Worm (Caenorhabditis elegans) whole organism, young adult: ENCODE results near the gene C06E7.88.

Experiments used
- B0336.3 ChIP-seq: fragments of 200-800 bp; sonication (Bioruptor generic); IDR thresholded peaks from 2 replicates; pipeline ENCODE4 v1.3.6; 2022; ENCODE audit warnings: missing genetic modification characterization, missing compliant biosample characterization
- C17E4.6 ChIP-seq: fragments of 200-800 bp; sonication (Bioruptor generic); IDR thresholded peaks from 2 replicates; pipeline ENCODE4 v1.3.6; 2022; ENCODE audit warnings: missing genetic modification reagents, missing genetic modification characterization, missing compliant biosample characterization
- F39B2.1 ChIP-seq: fragments of 200-800 bp; sonication (Bioruptor generic); IDR thresholded peaks from 2 replicates; pipeline ENCODE4 v1.3.6; 2022; ENCODE audit warnings: missing genetic modification reagents, missing genetic modification characterization, missing compliant biosample characterization
- F49E8.2 ChIP-seq: sonication (generic microtip); optimal IDR thresholded peaks from 3 replicates; lab custom pipeline; 2017; ENCODE audit warnings: missing genetic modification characterization, mild to moderate bottlenecking, missing compliant biosample characterization, antibody characterized with exemption, moderate library complexity; ENCODE audit not compliant: insufficient read depth
- F57C9.4 ChIP-seq: sonication (generic microtip); optimal IDR thresholded peaks from 2 replicates; lab custom pipeline; 2017; ENCODE audit warnings: mild to moderate bottlenecking, missing genetic modification characterization, missing compliant biosample characterization
- T07F8.4 ChIP-seq: sonication (generic microtip); optimal IDR thresholded peaks from 2 replicates; lab custom pipeline; 2016; ENCODE audit warnings: mild to moderate bottlenecking, missing genetic modification characterization, moderate library complexity, missing compliant biosample characterization
- T26A5.8 ChIP-seq: sonication (generic microtip); optimal IDR thresholded peaks from 2 replicates; lab custom pipeline; 2016; ENCODE audit warnings: missing genetic modification characterization, missing compliant biosample characterization
- Y53F4B.3 ChIP-seq: fragments of 200-800 bp; sonication (Bioruptor generic); IDR thresholded peaks from 2 replicates; pipeline ENCODE4 v1.3.6; 2022; ENCODE audit warnings: missing genetic modification reagents, missing genetic modification characterization, missing compliant biosample characterization
- Y53G8AR.9 ChIP-seq: fragments of 200-800 bp; sonication (Bioruptor generic); conservative IDR thresholded peaks from 2 replicates; pipeline ENCODE4 v1.3.6; 2022; ENCODE audit warnings: missing genetic modification reagents, missing genetic modification characterization, missing compliant biosample characterization
- Y56A3A.18 ChIP-seq: fragments of 200-800 bp; sonication (Bioruptor generic); IDR thresholded peaks from 2 replicates; pipeline ENCODE4 v1.3.6; 2022; ENCODE audit warnings: missing genetic modification reagents, missing genetic modification characterization, missing compliant biosample characterization
- Y79H2A.3 ChIP-seq: fragments of 200-800 bp; sonication (Bioruptor generic); conservative IDR thresholded peaks from 2 replicates; pipeline ENCODE4 v1.3.6; 2022; ENCODE audit warnings: missing genetic modification reagents, missing genetic modification characterization, missing compliant biosample characterization
- akir-1 ChIP-seq: fragments of 200-800 bp; sonication (Bioruptor generic); optimal IDR thresholded peaks from 2 replicates; lab custom pipeline; 2018; ENCODE audit warnings: mild to moderate bottlenecking, missing genetic modification characterization, moderate library complexity, missing compliant biosample characterization
- atf-7 ChIP-seq: sonication (generic microtip); optimal IDR thresholded peaks from 2 replicates; lab custom pipeline; 2017; ENCODE audit warnings: mild to moderate bottlenecking, missing genetic modification characterization, missing compliant biosample characterization
- athp-1 ChIP-seq: sonication (generic microtip); optimal IDR thresholded peaks from 2 replicates; lab custom pipeline; 2017; ENCODE audit warnings: mild to moderate bottlenecking, missing genetic modification characterization, missing compliant biosample characterization
- attf-6 ChIP-seq: fragments of 200-800 bp; sonication (Bioruptor generic); IDR thresholded peaks from 2 replicates; pipeline ENCODE4 v1.3.6; 2022; ENCODE audit warnings: missing genetic modification reagents, missing genetic modification characterization, missing compliant biosample characterization
- ccch-3 ChIP-seq: fragments of 200-800 bp; sonication (Bioruptor generic); optimal IDR thresholded peaks from 2 replicates; lab custom pipeline; 2018; ENCODE audit warnings: mild to moderate bottlenecking, missing genetic modification characterization, missing compliant biosample characterization
- ceh-58 ChIP-seq: fragments of 200-800 bp; sonication (Bioruptor generic); IDR thresholded peaks from 2 replicates; pipeline ENCODE4 v1.3.6; 2022; ENCODE audit warnings: missing genetic modification characterization, missing compliant biosample characterization
- ceh-79 ChIP-seq: sonication (generic microtip); optimal IDR thresholded peaks from 2 replicates; lab custom pipeline; 2017; ENCODE audit warnings: mild to moderate bottlenecking, missing genetic modification characterization, missing compliant biosample characterization
- chd-7 ChIP-seq: sonication (generic microtip); optimal IDR thresholded peaks from 2 replicates; lab custom pipeline; 2016; ENCODE audit warnings: mild to moderate bottlenecking, missing genetic modification characterization, moderate library complexity, missing compliant biosample characterization
- die-1 ChIP-seq: sonication (generic microtip); optimal IDR thresholded peaks from 2 replicates; lab custom pipeline; 2016; ENCODE audit warnings: missing genotype, mild to moderate bottlenecking, missing genetic modification characterization, missing compliant biosample characterization
- egl-44 ChIP-seq: fragments of 200-800 bp; sonication (Bioruptor generic); IDR thresholded peaks from 2 replicates; pipeline ENCODE4 v1.3.6; 2022; ENCODE audit warnings: missing genetic modification reagents, missing genetic modification characterization, missing compliant biosample characterization
- egrh-3 ChIP-seq: fragments of 200-800 bp; sonication (Bioruptor generic); IDR thresholded peaks from 2 replicates; pipeline ENCODE4 v1.3.6; 2022; ENCODE audit warnings: missing genetic modification reagents, missing genetic modification characterization, missing compliant biosample characterization
- hmg-1.2 ChIP-seq: fragments of 200-800 bp; sonication (Bioruptor generic); IDR thresholded peaks from 2 replicates; pipeline ENCODE4 v1.3.6; 2022; ENCODE audit warnings: missing genetic modification reagents, missing genetic modification characterization, missing compliant biosample characterization
- lag-1 ChIP-seq: fragments of 200-800 bp; sonication (Bioruptor generic); IDR thresholded peaks from 2 replicates; pipeline ENCODE4 v1.3.6; 2022; ENCODE audit warnings: missing genetic modification reagents, missing genetic modification characterization, missing compliant biosample characterization
- lin-26 ChIP-seq: fragments of 200-800 bp; sonication (Bioruptor generic); IDR thresholded peaks from 2 replicates; pipeline ENCODE4 v1.3.6; 2022; ENCODE audit warnings: missing genetic modification reagents, missing genetic modification characterization, missing compliant biosample characterization
- lsl-1 ChIP-seq: fragments of 200-800 bp; sonication (Bioruptor generic); optimal IDR thresholded peaks from 2 replicates; lab custom pipeline; 2018; ENCODE audit warnings: mild to moderate bottlenecking, missing genetic modification characterization, moderate library complexity, missing compliant biosample characterization
- lsy-27 ChIP-seq: sonication (generic microtip); optimal IDR thresholded peaks from 2 replicates; lab custom pipeline; 2017; ENCODE audit warnings: missing genetic modification characterization, mild to moderate bottlenecking, missing compliant biosample characterization, antibody characterized with exemption, missing genotype, borderline replicate concordance; ENCODE audit not compliant: insufficient read depth
- madf-10 ChIP-seq: sonication (generic microtip); optimal IDR thresholded peaks from 2 replicates; lab custom pipeline; 2016; ENCODE audit warnings: mild to moderate bottlenecking, missing genetic modification characterization, missing compliant biosample characterization
- madf-6 ChIP-seq: fragments of 200-800 bp; sonication (Bioruptor generic); IDR thresholded peaks from 2 replicates; pipeline ENCODE4 v1.3.6; 2022; ENCODE audit warnings: missing genetic modification reagents, missing genetic modification characterization, missing compliant biosample characterization
- mel-28 ChIP-seq: sonication (generic microtip); optimal IDR thresholded peaks from 2 replicates; lab custom pipeline; 2016; ENCODE audit warnings: borderline replicate concordance, mild to moderate bottlenecking, missing genetic modification characterization, missing compliant biosample characterization
- mes-4 ChIP-seq: sonication (generic microtip); optimal IDR thresholded peaks from 2 replicates; lab custom pipeline; 2016; ENCODE audit warnings: missing genotype, missing genetic modification characterization, missing compliant biosample characterization
- nfya-2 ChIP-seq: fragments of 200-800 bp; sonication (Bioruptor generic); IDR thresholded peaks from 2 replicates; pipeline ENCODE4 v1.3.6; 2022; ENCODE audit warnings: missing genetic modification reagents, missing genetic modification characterization, missing compliant biosample characterization
- nfyb-1 ChIP-seq: fragments of 200-800 bp; sonication (Bioruptor generic); IDR thresholded peaks from 2 replicates; pipeline ENCODE4 v1.3.6; 2022; ENCODE audit warnings: missing genetic modification reagents, missing genetic modification characterization, missing compliant biosample characterization
- nhr-80 ChIP-seq: sonication (generic microtip); optimal IDR thresholded peaks from 2 replicates; lab custom pipeline; 2016; ENCODE audit warnings: missing genetic modification characterization, missing compliant biosample characterization
- pbrm-1 ChIP-seq: fragments of 200-800 bp; sonication (Bioruptor generic); IDR thresholded peaks from 2 replicates; pipeline ENCODE4 v1.3.6; 2022; ENCODE audit warnings: missing genetic modification reagents, missing genetic modification characterization, missing compliant biosample characterization
- pha-4 ChIP-seq: fragments of 150-350 bp; sonication (generic microtip); optimal IDR thresholded peaks from 2 replicates; lab custom pipeline; 2014; ENCODE audit warnings: missing biosample characterization, missing genetic modification reagents, missing genetic modification characterization
- rpc-1 ChIP-seq, 2 experiments: fragments of 150-350 bp in 1 of 2; sonication (generic microtip) in 1 of 2; optimal IDR thresholded peaks; 2 replicates each; lab custom pipeline; 2014 to 2018; ENCODE audit warnings: missing biosample characterization in 1 of 2, missing genetic modification characterization in 1 of 2, missing genetic modification reagents in 1 of 2, missing genotype in 1 of 2
- snpc-4 ChIP-seq, 5 experiments: fragments of 150-350 bp in 1 of 5; sonication (generic microtip) in 4 of 5; optimal IDR thresholded peaks; 2 replicates each; lab custom pipeline; 2014 to 2018; ENCODE audit warnings: missing genetic modification characterization in 5 of 5, missing biosample characterization in 3 of 5, antibody characterized with exemption in 2 of 5, mild to moderate bottlenecking in 2 of 5, missing compliant biosample characterization in 2 of 5, missing genotype in 2 of 5, moderate library complexity in 2 of 5, missing genetic modification reagents in 1 of 5
- sptf-2 ChIP-seq: fragments of 200-800 bp; sonication (Bioruptor generic); optimal IDR thresholded peaks from 2 replicates; lab custom pipeline; 2018; ENCODE audit warnings: mild to moderate bottlenecking, missing genetic modification characterization, missing compliant biosample characterization
- tbp1 ChIP-seq: fragments of 200-800 bp; sonication (Bioruptor generic); optimal IDR thresholded peaks from 2 replicates; lab custom pipeline; 2018; ENCODE audit warnings: mild to moderate bottlenecking, missing genetic modification characterization, missing compliant biosample characterization
- tbx-9 ChIP-seq: sonication (generic microtip); optimal IDR thresholded peaks from 2 replicates; lab custom pipeline; 2016; ENCODE audit warnings: borderline replicate concordance, missing genetic modification characterization, inconsistent platforms, missing compliant biosample characterization
- tlf-1 ChIP-seq: fragments of 200-800 bp; sonication (Bioruptor generic); optimal IDR thresholded peaks from 2 replicates; lab custom pipeline; 2018; ENCODE audit warnings: mild to moderate bottlenecking, missing genetic modification characterization, missing compliant biosample characterization
- unc-130 ChIP-seq: sonication (generic microtip); optimal IDR thresholded peaks from 2 replicates; lab custom pipeline; 2016; ENCODE audit warnings: missing genetic modification reagents, missing genetic modification characterization, missing compliant biosample characterization
- zfh-2 ChIP-seq: fragments of 200-800 bp; sonication (Bioruptor generic); conservative IDR thresholded peaks from 2 replicates; pipeline ENCODE4 v1.3.6; 2022; ENCODE audit warnings: missing genetic modification reagents, missing genetic modification characterization, missing compliant biosample characterization
- zim-3 ChIP-seq: sonication (generic microtip); optimal IDR thresholded peaks from 2 replicates; lab custom pipeline; 2017; ENCODE audit warnings: mild to moderate bottlenecking, missing genetic modification characterization, moderate library complexity, missing compliant biosample characterization
- ztf-25 ChIP-seq: fragments of 200-800 bp; sonication (Bioruptor generic); IDR thresholded peaks from 2 replicates; pipeline ENCODE4 v1.3.6; 2022; ENCODE audit warnings: missing genetic modification reagents, missing genetic modification characterization, missing compliant biosample characterization
- ztf-6 ChIP-seq: fragments of 200-800 bp; sonication (Bioruptor generic); IDR thresholded peaks from 2 replicates; pipeline ENCODE4 v1.3.6; 2022; ENCODE audit warnings: missing genetic modification reagents, missing genetic modification characterization, missing compliant biosample characterization

Gene C06E7.88

ce11 chrIV:5850765-5851377 is 16.2 kb downstream of the C06E7.88 start:
- TF ChIP-seq Y56A3A.18 (GFP tag; lab: Robert Waterston, UW) (no peak), unc-130 (GFP tag; lab: Kevin White, UChicago) (no peak), zim-3 (tag; lab: Kevin White, UChicago) (no peak), B0336.3 (no peak; the same call in 1 of the 2 replicates), egl-44 (GFP tag; lab: Robert Waterston, UW) (no peak), zfh-2 (GFP tag; lab: Robert Waterston, UW) (no peak), Y53F4B.3 (GFP tag; lab: Robert Waterston, UW) (no peak), lsy-27 (tag; lab: Kevin White, UChicago) (no peak), attf-6 (GFP tag; lab: Robert Waterston, UW) (peak; percentile 38; the same call in 1 of the 2 replicates), rpc-1 (optimal IDR thresholded peaks at IDR 0.05; lab: Kevin White, UChicago) (no peak), rpc-1 (tag; optimal IDR thresholded peaks at IDR 0.05; lab: Kevin White, UChicago) (no peak), snpc-4 (GFP tag; optimal IDR thresholded peaks at IDR 0.05; lab: Kevin White, UChicago) (no peak), snpc-4 (tag; optimal IDR thresholded peaks at IDR 0.05; lab: Kevin White, UChicago) (peak in 1 of 4 experiments; percentile 83), Y79H2A.3 (GFP tag; lab: Robert Waterston, UW) (no peak), F49E8.2 (tag; lab: Kevin White, UChicago) (peak; percentile 42), nhr-80 (tag; lab: Kevin White, UChicago) (no peak), Y53G8AR.9 (GFP tag; lab: Robert Waterston, UW) (no peak), lsl-1 (peak; percentile 47), ceh-79 (tag; lab: Kevin White, UChicago) (no peak), ccch-3 (GFP tag; lab: Kevin White, UChicago) (no peak), tlf-1 (GFP tag; lab: Kevin White, UChicago) (peak; percentile 22), tbx-9 (no peak), ztf-6 (GFP tag; lab: Robert Waterston, UW) (no peak), T07F8.4 (no peak), F39B2.1 (GFP tag; lab: Robert Waterston, UW) (no peak), mes-4 (tag; lab: Kevin White, UChicago) (no peak), nfyb-1 (GFP tag; lab: Robert Waterston, UW) (no peak), lin-26 (GFP tag; lab: Robert Waterston, UW) (peak; percentile 34; the same call in 1 of the 2 replicates), hmg-1.2 (no peak), lag-1 (GFP tag; lab: Robert Waterston, UW) (no peak), ceh-58 (GFP tag; lab: Robert Waterston, UW) (no peak), C17E4.6 (no peak), pha-4 (tag; lab: Kevin White, UChicago) (no peak), egrh-3 (GFP tag; lab: Robert Waterston, UW) (no peak), ztf-25 (GFP tag; lab: Robert Waterston, UW) (no peak), akir-1 (GFP tag; lab: Kevin White, UChicago) (no peak), T26A5.8 (no peak), atf-7 (tag; lab: Kevin White, UChicago) (no peak), F57C9.4 (tag; lab: Kevin White, UChicago) (no peak), mel-28 (tag; lab: Kevin White, UChicago) (no peak), madf-10 (tag; lab: Kevin White, UChicago) (no peak), madf-6 (GFP tag; lab: Robert Waterston, UW) (no peak; the same call in 1 of the 2 replicates), die-1 (peak; percentile 8), pbrm-1 (GFP tag; lab: Robert Waterston, UW) (0 out of 2 replicates have a peak, but pooled peaks have one; percentile 40), tbp1 (GFP tag; lab: Kevin White, UChicago) (peak; percentile 15), nfya-2 (no peak), athp-1 (tag; lab: Kevin White, UChicago) (peak; percentile 34), sptf-2 (no peak), chd-7 (tag; lab: Kevin White, UChicago) (no peak)
